Fruit fly (Drosophila melanogaster): Measurements from ENCODE around the gene CG9705.
A peak's percentile ranks its signal among the peaks of the same experiment; 100 is the strongest.

Gene CG9705

dm6 chr3L:16765647-16766628 lies 14.0 kb upstream of the CG9705 start, which contains the start of gene Nrt (continued):
- TF ChIP-seq Oli (tag; optimal IDR thresholded peaks at IDR 0.05) (peak; percentile 65), CG7987 (GFP tag; optimal IDR thresholded peaks at IDR 0.05) (peak; percentile 25), CG11560 (tag; IDR thresholded peaks at IDR 0.05) (no peak), CG15479 (GFP tag; optimal IDR thresholded peaks at IDR 0.05) (peak; percentile 68), Camta (GFP tag; optimal IDR thresholded peaks at IDR 0.05) (no peak), CG5953 (GFP tag; IDR thresholded peaks at IDR 0.05) (no peak; the same call in 1 of the 2 replicates), CG14014 (GFP tag; IDR thresholded peaks at IDR 0.05) (peak; percentile 53; the same call in 1 of the 2 replicates), CG12299 (tag; optimal IDR thresholded peaks at IDR 0.05) (peak; percentile 57), dysf (GFP tag; IDR thresholded peaks at IDR 0.05) (0 out of 3 replicates have a peak, but pooled peaks have one; percentile 43), CG4424 (GFP tag; optimal IDR thresholded peaks at IDR 0.05) (peak; percentile 54), CG18476 (GFP tag; optimal IDR thresholded peaks at IDR 0.05) (peak; percentile 72), Mad (GFP tag; optimal IDR thresholded peaks at IDR 0.05) (no peak), CG17328 (GFP tag; IDR thresholded peaks at IDR 0.05) (peak; percentile 71), NC2α (GFP tag; optimal IDR thresholded peaks at IDR 0.05) (no peak), CG11398 (GFP tag; optimal IDR thresholded peaks at IDR 0.05) (no peak), bigmax (GFP tag; optimal IDR thresholded peaks at IDR 0.05) (no peak), Mrtf (GFP tag; IDR thresholded peaks at IDR 0.05) (no peak), CG8924 (tag; optimal IDR thresholded peaks at IDR 0.05) (peak; percentile 82), CG9932 (GFP tag; IDR thresholded peaks at IDR 0.05) (peak; percentile 56; the same call in 1 of the 2 replicates), ham (GFP tag; IDR thresholded peaks at IDR 0.05) (no peak), sens-2 (GFP tag; IDR thresholded peaks at IDR 0.05) (0 out of 2 replicates have a peak, but pooled peaks have one; percentile 20), CG10543 (GFP tag; optimal IDR thresholded peaks at IDR 0.05) (peak; percentile 60), usp (GFP tag; optimal IDR thresholded peaks at IDR 0.05) (no peak), CG9797 (GFP tag; optimal IDR thresholded peaks at IDR 0.05) (no peak), lola (GFP tag; optimal IDR thresholded peaks at IDR 0.05) (peak in 1 of 3 experiments; percentile 71), scrt (GFP tag; optimal IDR thresholded peaks at IDR 0.05) (peak; percentile 45), CG7963 (GFP tag; IDR thresholded peaks at IDR 0.05; ENCODE audit: partially characterized antibody) (no peak), hb (GFP tag; IDR thresholded peaks at IDR 0.05; ENCODE audit: partially characterized antibody) (no peak), Hmx (GFP tag; optimal IDR thresholded peaks at IDR 0.05) (no peak), CG1233 (GFP tag; optimal IDR thresholded peaks at IDR 0.05) (peak; percentile 59), Dp (GFP tag; optimal IDR thresholded peaks at IDR 0.05) (no peak), Six4 (GFP tag; optimal IDR thresholded peaks at IDR 0.05) (peak; percentile 21), tgo (GFP tag; IDR thresholded peaks at IDR 0.05) (peak; percentile 44; the same call in 1 of the 3 replicates), CG31388 (GFP tag; optimal IDR thresholded peaks at IDR 0.05) (no peak), CG6854 (GFP tag; optimal IDR thresholded peaks at IDR 0.05) (no peak), pros (GFP tag; optimal IDR thresholded peaks at IDR 0.05) (peak; percentile 65), gt (GFP tag; IDR thresholded peaks at IDR 0.05) (no peak), ara (GFP tag; IDR thresholded peaks at IDR 0.05) (peak; percentile 68), jumu (GFP tag; optimal IDR thresholded peaks at IDR 0.05) (no peak), Sox100B (GFP tag; optimal IDR thresholded peaks at IDR 0.05) (peak; percentile 77), CG13775 (GFP tag; optimal IDR thresholded peaks at IDR 0.05) (peak; percentile 57), vvl (GFP tag; IDR thresholded peaks at IDR 0.05) (peak; percentile 79), CG7357 (GFP tag; IDR thresholded peaks at IDR 0.05) (no peak), Kr (GFP tag; optimal IDR thresholded peaks at IDR 0.05) (no peak), br (optimal IDR thresholded peaks at IDR 0.05) (no peak), twi (tag; optimal IDR thresholded peaks at IDR 0.05) (peak; percentile 59), Hey (tag; optimal IDR thresholded peaks at IDR 0.05) (no peak), HLH54F (GFP tag; optimal IDR thresholded peaks at IDR 0.05) (no peak), fu2 (GFP tag; optimal IDR thresholded peaks at IDR 0.05) (no peak)

All from whole organism, embryonic.